Worm (Caenorhabditis elegans) whole organism, L2 larva: ENCODE results near the gene C41A3.2.

Experiments used
- C34F6.9 ChIP-seq: fragments of 150-350 bp; optimal IDR thresholded peaks from 2 replicates; lab custom pipeline; 2014; ENCODE audit warnings: missing biosample characterization, missing genetic modification characterization
- R02D3.7 ChIP-seq: fragments of 150-350 bp; optimal IDR thresholded peaks from 2 replicates; lab custom pipeline; 2014; ENCODE audit warnings: missing biosample characterization, missing genetic modification characterization
- Y55F3AM.14 ChIP-seq: fragments of 200-800 bp; sonication (Bioruptor generic); optimal IDR thresholded peaks from 2 replicates; lab custom pipeline; 2018; ENCODE audit warnings: mild to moderate bottlenecking, missing genetic modification characterization, missing compliant biosample characterization
- ZK546.5 ChIP-seq: sonication (generic microtip); optimal IDR thresholded peaks from 2 replicates; lab custom pipeline; 2017; ENCODE audit warnings: missing biosample characterization, missing genetic modification characterization
- alr-1 ChIP-seq: fragments of 150-350 bp; optimal IDR thresholded peaks from 2 replicates; lab custom pipeline; 2014; ENCODE audit warnings: missing biosample characterization, missing genetic modification characterization
- aly-2 ChIP-seq: fragments of 150-350 bp; optimal IDR thresholded peaks from 2 replicates; lab custom pipeline; 2014; ENCODE audit warnings: missing biosample characterization, missing genetic modification characterization
- blmp-1 ChIP-seq: sonication (generic microtip); optimal IDR thresholded peaks from 2 replicates; lab custom pipeline; 2017; ENCODE audit warnings: missing genetic modification characterization, mild to moderate bottlenecking, missing compliant biosample characterization, antibody characterized with exemption, moderate library complexity; ENCODE audit not compliant: insufficient read depth
- ceh-16 ChIP-seq: fragments of 150-350 bp; optimal IDR thresholded peaks from 2 replicates; lab custom pipeline; 2014; ENCODE audit warnings: missing biosample characterization, missing genetic modification characterization
- ceh-82 ChIP-seq: fragments of 150-350 bp; optimal IDR thresholded peaks from 2 replicates; lab custom pipeline; 2014; ENCODE audit warnings: missing biosample characterization, missing genetic modification characterization
- crh-2 ChIP-seq: sonication (generic microtip); optimal IDR thresholded peaks from 2 replicates; lab custom pipeline; 2017; ENCODE audit warnings: missing biosample characterization, missing genetic modification characterization
- dmd-4 ChIP-seq: sonication (generic microtip); optimal IDR thresholded peaks from 2 replicates; lab custom pipeline; 2017; ENCODE audit warnings: missing biosample characterization, missing genetic modification characterization
- egl-27 ChIP-seq: sonication (generic microtip); optimal IDR thresholded peaks from 3 replicates; lab custom pipeline; 2017; ENCODE audit warnings: missing biosample characterization, missing genetic modification reagents, missing genetic modification characterization
- elt-1 ChIP-seq: fragments of 150-350 bp; optimal IDR thresholded peaks from 2 replicates; lab custom pipeline; 2014; ENCODE audit warnings: missing biosample characterization, missing genetic modification characterization
- elt-3 ChIP-seq: sonication (generic microtip); optimal IDR thresholded peaks from 2 replicates; lab custom pipeline; 2017; ENCODE audit warnings: missing biosample characterization, missing genetic modification characterization
- fos-1 ChIP-seq: fragments of 150-350 bp; optimal IDR thresholded peaks from 2 replicates; lab custom pipeline; 2014; ENCODE audit warnings: missing biosample characterization, missing genetic modification characterization
- gmeb-1 ChIP-seq: fragments of 150-350 bp; optimal IDR thresholded peaks from 2 replicates; lab custom pipeline; 2014; ENCODE audit warnings: missing biosample characterization, missing genetic modification characterization
- lin-11 ChIP-seq: fragments of 150-350 bp; sonication (generic microtip); optimal IDR thresholded peaks from 2 replicates; lab custom pipeline; 2014; ENCODE audit warnings: missing biosample characterization, missing genetic modification characterization, inconsistent platforms, mixed read lengths
- lin-13 ChIP-seq: fragments of 150-350 bp; optimal IDR thresholded peaks from 2 replicates; lab custom pipeline; 2014; ENCODE audit warnings: missing biosample characterization, missing genetic modification reagents, missing genetic modification characterization
- lin-39 ChIP-seq: fragments of 150-350 bp; optimal IDR thresholded peaks from 2 replicates; lab custom pipeline; 2014; ENCODE audit warnings: missing biosample characterization, missing genetic modification reagents, missing genetic modification characterization
- lsy-2 ChIP-seq, 2 experiments: fragments of 150-350 bp in 1 of 2; sonication (generic microtip) in 1 of 2; optimal IDR thresholded peaks; 2 replicates each; lab custom pipeline; 2014 to 2017; ENCODE audit warnings: missing biosample characterization in 2 of 2, missing genetic modification characterization in 2 of 2
- mab-5 ChIP-seq: fragments of 150-350 bp; optimal IDR thresholded peaks from 2 replicates; lab custom pipeline; 2014; ENCODE audit warnings: missing biosample characterization, missing genetic modification characterization
- mbf-1 ChIP-seq: sonication (generic microtip); optimal IDR thresholded peaks from 2 replicates; lab custom pipeline; 2017; ENCODE audit warnings: missing biosample characterization, missing genetic modification characterization
- mdl-1 ChIP-seq, 2 experiments: fragments of 150-350 bp in 1 of 2; sonication (generic microtip) in 1 of 2; optimal IDR thresholded peaks; 2 replicates each; lab custom pipeline; 2017; ENCODE audit warnings: missing biosample characterization in 2 of 2, missing genetic modification characterization in 2 of 2
- nhr-10 ChIP-seq: sonication (generic microtip); optimal IDR thresholded peaks from 2 replicates; lab custom pipeline; 2017; ENCODE audit warnings: missing biosample characterization, missing genetic modification characterization
- nhr-11 ChIP-seq: fragments of 150-350 bp; optimal IDR thresholded peaks from 2 replicates; lab custom pipeline; 2014; ENCODE audit warnings: missing biosample characterization, missing genetic modification characterization
- nhr-129 ChIP-seq: fragments of 150-350 bp; optimal IDR thresholded peaks from 2 replicates; lab custom pipeline; 2014; ENCODE audit warnings: missing biosample characterization, missing genetic modification characterization
- nhr-21 ChIP-seq: fragments of 150-350 bp; optimal IDR thresholded peaks from 2 replicates; lab custom pipeline; 2014; ENCODE audit warnings: missing biosample characterization, missing genetic modification characterization
- nhr-237 ChIP-seq: fragments of 150-350 bp; optimal IDR thresholded peaks from 2 replicates; lab custom pipeline; 2014; ENCODE audit warnings: missing biosample characterization, missing genetic modification characterization
- nhr-25 ChIP-seq: fragments of 150-350 bp; sonication (generic microtip); optimal IDR thresholded peaks from 3 replicates; lab custom pipeline; 2014; ENCODE audit warnings: missing biosample characterization, missing genetic modification characterization
- nhr-6 ChIP-seq: fragments of 150-350 bp; optimal IDR thresholded peaks from 2 replicates; lab custom pipeline; 2014; ENCODE audit warnings: missing biosample characterization, missing genetic modification characterization
- nhr-77 ChIP-seq: fragments of 150-350 bp; optimal IDR thresholded peaks from 2 replicates; lab custom pipeline; 2014; ENCODE audit warnings: missing biosample characterization, missing genetic modification characterization
- peb-1 ChIP-seq: fragments of 150-350 bp; optimal IDR thresholded peaks from 2 replicates; lab custom pipeline; 2014; ENCODE audit warnings: missing biosample characterization, missing genetic modification characterization
- sem-4 ChIP-seq: fragments of 150-350 bp; optimal IDR thresholded peaks from 2 replicates; lab custom pipeline; 2014; ENCODE audit warnings: missing biosample characterization, missing genetic modification reagents, missing genetic modification characterization
- skn-1 ChIP-seq: sonication (generic microtip); optimal IDR thresholded peaks from 2 replicates; lab custom pipeline; 2017; ENCODE audit warnings: missing biosample characterization, missing genetic modification characterization
- sma-3 ChIP-seq: sonication (generic microtip); optimal IDR thresholded peaks from 2 replicates; lab custom pipeline; 2016; ENCODE audit warnings: missing genetic modification reagents, missing genetic modification characterization, missing compliant biosample characterization
- sma-9 ChIP-seq, 2 experiments: fragments of 150-350 bp in 1 of 2; sonication (generic microtip) in 1 of 2; optimal IDR thresholded peaks; 2 replicates each; lab custom pipeline; 2014 to 2016; ENCODE audit warnings: missing genetic modification characterization in 2 of 2, mild to moderate bottlenecking in 1 of 2, missing biosample characterization in 1 of 2, missing compliant biosample characterization in 1 of 2, missing genetic modification reagents in 1 of 2, moderate library complexity in 1 of 2
- snpc-4 ChIP-seq: fragments of 150-350 bp; optimal IDR thresholded peaks from 2 replicates; lab custom pipeline; 2014; ENCODE audit warnings: missing biosample characterization, missing genetic modification characterization
- unc-55 ChIP-seq: fragments of 150-350 bp; sonication (generic microtip); optimal IDR thresholded peaks from 3 replicates; lab custom pipeline; 2014; ENCODE audit warnings: missing biosample characterization, missing genetic modification reagents, missing genetic modification characterization
- unc-62 ChIP-seq: fragments of 150-350 bp; optimal IDR thresholded peaks from 2 replicates; lab custom pipeline; 2014; ENCODE audit warnings: missing biosample characterization, missing genetic modification reagents, missing genetic modification characterization
- zag-1 ChIP-seq: fragments of 150-350 bp; optimal IDR thresholded peaks from 2 replicates; lab custom pipeline; 2014; ENCODE audit warnings: missing biosample characterization, missing genetic modification characterization
- ztf-1 ChIP-seq: fragments of 200-800 bp; sonication (Bioruptor generic); conservative IDR thresholded peaks from 2 replicates; pipeline ENCODE4 v1.3.6; 2022; ENCODE audit warnings: missing genetic modification characterization, missing compliant biosample characterization
- ztf-11 ChIP-seq: sonication (generic microtip); optimal IDR thresholded peaks from 2 replicates; lab custom pipeline; 2017; ENCODE audit warnings: missing biosample characterization, missing genetic modification characterization
- ztf-4 ChIP-seq: fragments of 150-350 bp; optimal IDR thresholded peaks from 2 replicates; lab custom pipeline; 2014; ENCODE audit warnings: missing biosample characterization, missing genetic modification characterization

Gene C41A3.2

ce11 chrX:5447381-5447780 lies 33.2 kb upstream of the C41A3.2 start:
- no peak for TF ChIP-seq aly-2
- TF ChIP-seq crh-2 (tag; lab: Kevin White, UChicago), result no peak
- no peak for TF ChIP-seq dmd-4 (tag; lab: Kevin White, UChicago)
- TF ChIP-seq lsy-2 (tag; optimal IDR thresholded peaks at IDR 0.05; lab: Kevin White, UChicago), result no peak
- TF ChIP-seq mbf-1, result no peak
- TF ChIP-seq blmp-1 (tag; lab: Kevin White, UChicago), result no peak
- no peak for TF ChIP-seq ztf-1 (GFP tag; lab: Robert Waterston, UW)
- no peak for TF ChIP-seq nhr-21
- no peak for TF ChIP-seq nhr-10 (tag; lab: Kevin White, UChicago)
- no peak for TF ChIP-seq sem-4 (tag; lab: Kevin White, UChicago)
- TF ChIP-seq elt-1 (tag; lab: Kevin White, UChicago), result no peak
- TF ChIP-seq peb-1 (tag; lab: Kevin White, UChicago), result no peak
- TF ChIP-seq sma-9 (GFP tag; optimal IDR thresholded peaks at IDR 0.05; lab: Kevin White, UChicago), result no peak
- no peak for TF ChIP-seq sma-9 (tag; optimal IDR thresholded peaks at IDR 0.05; lab: Kevin White, UChicago)

ce11 chrX:5444863-5445262 lies 30.7 kb upstream of the C41A3.2 start, which contains the start of gene itm-2:
Gene itm-2, plus strand, starts transcription at chrX:5445163.
- no peak for TF ChIP-seq gmeb-1 (tag; lab: Kevin White, UChicago)
- no peak for TF ChIP-seq dmd-4 (tag; lab: Kevin White, UChicago)
- no peak for TF ChIP-seq lin-39 (tag; lab: Kevin White, UChicago)
- TF ChIP-seq mab-5 (tag; lab: Kevin White, UChicago), result no peak
- no peak for TF ChIP-seq R02D3.7 (tag; lab: Kevin White, UChicago)
- TF ChIP-seq sma-3 (GFP tag; lab: Kevin White, UChicago), result no peak
- no peak for TF ChIP-seq elt-1 (tag; lab: Kevin White, UChicago)
- TF ChIP-seq ztf-1 (GFP tag; lab: Robert Waterston, UW), result no peak
- no peak for TF ChIP-seq lin-13 (GFP tag; lab: Kevin White, UChicago)
- no peak for TF ChIP-seq aly-2
- TF ChIP-seq elt-3 (tag; lab: Kevin White, UChicago), result no peak
- no peak for TF ChIP-seq nhr-21
- TF ChIP-seq sem-4 (tag; lab: Kevin White, UChicago), result no peak
- TF ChIP-seq ztf-4, result no peak
- TF ChIP-seq nhr-237 (tag; lab: Kevin White, UChicago), result no peak

ce11 chrX:5433912-5434311 lies 19.8 kb upstream of the C41A3.2 start:
- TF ChIP-seq nhr-10 (tag; lab: Kevin White, UChicago) (no peak), gmeb-1 (tag; lab: Kevin White, UChicago) (no peak), aly-2 (no peak), sem-4 (tag; lab: Kevin White, UChicago) (no peak), crh-2 (tag; lab: Kevin White, UChicago) (no peak), nhr-237 (tag; lab: Kevin White, UChicago) (no peak), unc-55 (GFP tag; lab: Kevin White, UChicago) (no peak), nhr-25 (tag; lab: Kevin White, UChicago) (no peak), C34F6.9 (tag; lab: Kevin White, UChicago) (no peak), egl-27 (tag; lab: Kevin White, UChicago) (no peak), mbf-1 (no peak), snpc-4 (tag; lab: Kevin White, UChicago) (no peak), fos-1 (tag; lab: Kevin White, UChicago) (no peak), mab-5 (tag; lab: Kevin White, UChicago) (no peak), unc-62 (GFP tag; lab: Kevin White, UChicago) (no peak)

ce11 chrX:5429335-5429734 lies 15.2 kb upstream of the C41A3.2 start:
- peak in 1 of 2 experiments; percentile 89 for TF ChIP-seq mdl-1 (tag; optimal IDR thresholded peaks at IDR 0.05; lab: Kevin White, UChicago)
- TF ChIP-seq lin-11, result peak; percentile 98
- TF ChIP-seq nhr-10 (tag; lab: Kevin White, UChicago), result peak; percentile 96
- TF ChIP-seq zag-1, result peak; percentile 96
- TF ChIP-seq R02D3.7 (tag; lab: Kevin White, UChicago), result peak; percentile 74
- peak; percentile 100 for TF ChIP-seq nhr-129 (tag; lab: Kevin White, UChicago)
- peak; percentile 99 for TF ChIP-seq crh-2 (tag; lab: Kevin White, UChicago)
- peak; percentile 68 for TF ChIP-seq mbf-1
- peak; percentile 98 for TF ChIP-seq nhr-25 (tag; lab: Kevin White, UChicago)
- TF ChIP-seq ztf-4, result peak; percentile 94
- peak; percentile 98 for TF ChIP-seq nhr-6 (tag; lab: Kevin White, UChicago)
- TF ChIP-seq skn-1 (tag; lab: Kevin White, UChicago), result peak; percentile 66
- peak; percentile 69 for TF ChIP-seq ZK546.5 (tag; lab: Kevin White, UChicago)
- TF ChIP-seq ztf-1 (GFP tag; lab: Robert Waterston, UW), result no peak
- peak; percentile 83 for TF ChIP-seq alr-1
- TF ChIP-seq nhr-11 (tag; lab: Kevin White, UChicago), result peak; percentile 76
- peak; percentile 99 for TF ChIP-seq unc-55 (GFP tag; lab: Kevin White, UChicago)
- TF ChIP-seq peb-1 (tag; lab: Kevin White, UChicago), result peak; percentile 82
- peak; percentile 95 for TF ChIP-seq aly-2
- TF ChIP-seq ceh-16 (tag; lab: Kevin White, UChicago), result peak; percentile 99
- peak; percentile 96 for TF ChIP-seq nhr-77
- TF ChIP-seq elt-1 (tag; lab: Kevin White, UChicago), result no peak
- peak; percentile 97 for TF ChIP-seq sma-9 (GFP tag; optimal IDR thresholded peaks at IDR 0.05; lab: Kevin White, UChicago)
- TF ChIP-seq sma-9 (tag; optimal IDR thresholded peaks at IDR 0.05; lab: Kevin White, UChicago), result no peak
- peak; percentile 84 for TF ChIP-seq unc-62 (GFP tag; lab: Kevin White, UChicago)
- peak; percentile 51 for TF ChIP-seq ztf-11 (tag; lab: Kevin White, UChicago)
- peak; percentile 90 for TF ChIP-seq egl-27 (tag; lab: Kevin White, UChicago)
- peak; percentile 95 for TF ChIP-seq lin-39 (tag; lab: Kevin White, UChicago)
- peak; percentile 94 for TF ChIP-seq ceh-82 (tag; lab: Kevin White, UChicago)
- TF ChIP-seq Y55F3AM.14, result peak; percentile 89
- TF ChIP-seq nhr-21, result peak; percentile 99
